Worm (Caenorhabditis elegans) whole organism, mixed stage, embryonic: ENCODE measurements around the gene scc-1.
A peak's percentile ranks its signal among the peaks of the same experiment; 100 is the strongest.

Source experiments
- M03D4.4 ChIP-seq: sonication (generic microtip); optimal IDR thresholded peaks from 2 replicates; lab custom pipeline; 2017; ENCODE audit warnings: mild to moderate bottlenecking, missing genetic modification characterization, missing compliant biosample characterization
- bed-3 ChIP-seq: fragments of 200-800 bp; sonication (Bioruptor generic); optimal IDR thresholded peaks from 3 replicates; lab custom pipeline; 2018; ENCODE audit warnings: mild to moderate bottlenecking, missing genetic modification characterization, moderate library complexity, missing compliant biosample characterization
- blmp-1 ChIP-seq: fragments of 150-350 bp; optimal IDR thresholded peaks from 2 replicates; lab custom pipeline; 2014; ENCODE audit warnings: missing biosample characterization, missing genetic modification characterization
- ceh-39 ChIP-seq: fragments of 150-350 bp; optimal IDR thresholded peaks from 2 replicates; lab custom pipeline; 2014; ENCODE audit warnings: missing biosample characterization, missing genetic modification characterization
- ceh-83 ChIP-seq: fragments of 200-800 bp; sonication (Bioruptor generic); optimal IDR thresholded peaks from 2 replicates; lab custom pipeline; 2018; ENCODE audit warnings: mild to moderate bottlenecking, missing genetic modification characterization, missing compliant biosample characterization
- ces-1 ChIP-seq: fragments of 150-350 bp; optimal IDR thresholded peaks from 2 replicates; lab custom pipeline; 2014; ENCODE audit warnings: missing biosample characterization, missing genetic modification reagents, missing genetic modification characterization
- cnd-1 ChIP-seq: fragments of 200-800 bp; sonication (Bioruptor generic); optimal IDR thresholded peaks from 2 replicates; lab custom pipeline; 2018; ENCODE audit warnings: mild to moderate bottlenecking, missing genetic modification characterization, missing compliant biosample characterization
- elt-1 ChIP-seq: sonication (generic microtip); optimal IDR thresholded peaks from 2 replicates; lab custom pipeline; 2017; ENCODE audit warnings: missing genetic modification characterization, mild to moderate bottlenecking, missing compliant biosample characterization, antibody characterized with exemption, moderate library complexity, borderline replicate concordance; ENCODE audit not compliant: insufficient read depth
- elt-3 ChIP-seq: fragments of 150-350 bp; optimal IDR thresholded peaks from 2 replicates; lab custom pipeline; 2014; ENCODE audit warnings: missing biosample characterization, missing genetic modification characterization
- flh-1 ChIP-seq: fragments of 200-800 bp; sonication (Bioruptor generic); optimal IDR thresholded peaks from 2 replicates; lab custom pipeline; 2018; ENCODE audit warnings: mild to moderate bottlenecking, missing genetic modification characterization, moderate library complexity, missing compliant biosample characterization
- ham-2 ChIP-seq: fragments of 200-800 bp; sonication (Bioruptor generic); optimal IDR thresholded peaks from 2 replicates; lab custom pipeline; 2018; ENCODE audit warnings: mild to moderate bottlenecking, missing genetic modification characterization, missing compliant biosample characterization
- hlh-1 ChIP-seq: fragments of 150-350 bp; optimal IDR thresholded peaks from 2 replicates; lab custom pipeline; 2014; ENCODE audit warnings: missing biosample characterization, missing genetic modification reagents, missing genetic modification characterization
- lin-13 ChIP-seq: fragments of 150-350 bp; optimal IDR thresholded peaks from 2 replicates; lab custom pipeline; 2014; ENCODE audit warnings: missing biosample characterization, missing genetic modification characterization
- lin-32 ChIP-seq: fragments of 200-800 bp; sonication (Bioruptor generic); optimal IDR thresholded peaks from 2 replicates; lab custom pipeline; 2018; ENCODE audit warnings: mild to moderate bottlenecking, missing genetic modification characterization, missing compliant biosample characterization
- lsy-2 ChIP-seq: fragments of 150-350 bp; optimal IDR thresholded peaks from 2 replicates; lab custom pipeline; 2014; ENCODE audit warnings: missing biosample characterization, missing genetic modification characterization
- mab-5 ChIP-seq: fragments of 150-350 bp; optimal IDR thresholded peaks from 2 replicates; lab custom pipeline; 2014; ENCODE audit warnings: missing biosample characterization, missing genetic modification characterization
- mep-1 ChIP-seq: fragments of 150-350 bp; optimal IDR thresholded peaks from 2 replicates; lab custom pipeline; 2017; ENCODE audit warnings: missing biosample characterization, missing genetic modification reagents, missing genetic modification characterization, inconsistent platforms
- mls-2 ChIP-seq: sonication (generic microtip); optimal IDR thresholded peaks from 2 replicates; lab custom pipeline; 2016; ENCODE audit warnings: mild to moderate bottlenecking, missing genetic modification characterization, moderate library complexity, missing compliant biosample characterization
- nhr-2 ChIP-seq: fragments of 150-350 bp; optimal IDR thresholded peaks from 2 replicates; lab custom pipeline; 2014; ENCODE audit warnings: missing biosample characterization, missing genetic modification characterization
- nhr-237 ChIP-seq: fragments of 150-350 bp; optimal IDR thresholded peaks from 2 replicates; lab custom pipeline; 2014; ENCODE audit warnings: missing biosample characterization, missing genetic modification characterization
- nhr-28 ChIP-seq: fragments of 150-350 bp; optimal IDR thresholded peaks from 2 replicates; lab custom pipeline; 2014; ENCODE audit warnings: missing biosample characterization, missing genetic modification characterization
- nhr-76 ChIP-seq: sonication (generic microtip); optimal IDR thresholded peaks from 2 replicates; lab custom pipeline; 2017; ENCODE audit warnings: missing biosample characterization, missing genetic modification characterization
- pha-4 ChIP-seq: fragments of 150-350 bp; optimal IDR thresholded peaks from 2 replicates; lab custom pipeline; 2018; ENCODE audit warnings: missing biosample characterization, missing genetic modification reagents, missing genetic modification characterization
- sem-2 ChIP-seq: fragments of 200-800 bp; sonication (Bioruptor generic); optimal IDR thresholded peaks from 2 replicates; lab custom pipeline; 2018; ENCODE audit warnings: mild to moderate bottlenecking, missing genetic modification characterization, missing compliant biosample characterization
- snpc-4 ChIP-seq: fragments of 150-350 bp; optimal IDR thresholded peaks from 2 replicates; lab custom pipeline; 2014; ENCODE audit warnings: missing biosample characterization, missing genetic modification characterization
- sptf-1 ChIP-seq: sonication (generic microtip); optimal IDR thresholded peaks from 2 replicates; lab custom pipeline; 2017; ENCODE audit warnings: mild to moderate bottlenecking, missing genetic modification characterization, moderate library complexity, missing compliant biosample characterization
- tbx-8 ChIP-seq: fragments of 200-800 bp; sonication (Bioruptor generic); optimal IDR thresholded peaks from 2 replicates; lab custom pipeline; 2018; ENCODE audit warnings: mild to moderate bottlenecking, missing genetic modification characterization, moderate library complexity, missing compliant biosample characterization
- unc-120 ChIP-seq: sonication (generic microtip); optimal IDR thresholded peaks from 2 replicates; lab custom pipeline; 2017; ENCODE audit warnings: missing genetic modification characterization, missing compliant biosample characterization; ENCODE audit not compliant: poor library complexity, severe bottlenecking
- unc-39 ChIP-seq: fragments of 150-350 bp; optimal IDR thresholded peaks from 2 replicates; lab custom pipeline; 2014; ENCODE audit warnings: missing biosample characterization, missing genetic modification characterization
- unc-62 ChIP-seq: fragments of 150-350 bp; optimal IDR thresholded peaks from 2 replicates; lab custom pipeline; 2014; ENCODE audit warnings: missing biosample characterization, missing genetic modification reagents, missing genetic modification characterization
- zip-8 ChIP-seq: fragments of 150-350 bp; optimal IDR thresholded peaks from 2 replicates; lab custom pipeline; 2014; ENCODE audit warnings: missing biosample characterization, missing genetic modification characterization
- ztf-11 ChIP-seq: fragments of 150-350 bp; optimal IDR thresholded peaks from 2 replicates; lab custom pipeline; 2014; ENCODE audit warnings: missing biosample characterization, missing genetic modification characterization

The scc-1 gene

DNA sequence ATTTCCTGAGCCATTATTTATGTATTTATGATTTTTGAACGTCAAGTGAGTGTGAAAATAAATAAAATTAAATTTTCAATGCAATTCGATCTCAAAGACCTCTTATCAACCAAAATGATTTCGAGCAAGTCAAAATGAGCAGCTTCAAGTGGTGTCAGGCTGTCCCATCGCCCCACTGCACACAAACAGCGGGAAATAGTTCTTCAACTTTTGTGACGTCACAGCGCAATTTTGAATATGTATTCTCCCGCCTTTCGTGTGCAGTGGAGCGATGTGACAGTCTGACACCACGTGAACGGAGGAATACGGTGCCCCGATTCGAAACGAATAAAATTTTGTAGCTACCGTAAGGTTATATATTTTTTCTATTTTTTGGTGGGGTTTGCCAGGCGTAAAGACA is 24.9 kb upstream of the scc-1 start:
- no peak for TF ChIP-seq nhr-237 (tag; lab: Kevin White, UChicago)
- TF ChIP-seq pha-4, result no peak
- TF ChIP-seq, all 35 proteins: peak for 0

DNA sequence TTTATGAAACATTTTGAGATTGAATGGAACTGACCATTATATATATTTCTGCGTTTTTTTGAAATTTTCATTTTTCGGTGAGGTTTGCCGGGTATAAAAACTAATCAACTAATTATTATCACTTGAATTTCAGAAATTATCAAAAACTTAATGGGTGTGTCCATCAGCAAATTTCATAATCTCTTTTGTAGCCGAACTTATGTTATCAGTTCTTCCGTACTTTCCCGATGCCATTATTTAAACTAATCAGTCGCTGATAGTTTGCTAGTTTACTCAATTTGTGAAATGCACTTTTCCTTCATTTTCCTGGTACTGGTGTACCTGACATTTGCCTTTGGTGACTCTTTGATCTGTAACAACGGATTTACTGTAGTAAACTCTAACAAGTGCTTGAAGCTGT is 24.3 kb upstream of the scc-1 start:
- TF ChIP-seq mls-2 (no peak), nhr-237 (tag; lab: Kevin White, UChicago) (no peak), nhr-76 (tag; lab: Kevin White, UChicago) (no peak), ztf-11 (tag; lab: Kevin White, UChicago) (no peak), unc-62 (no peak), bed-3 (GFP tag; lab: Kevin White, UChicago) (no peak), lin-32 (GFP tag; lab: Kevin White, UChicago) (no peak), cnd-1 (tag; lab: Kevin White, UChicago) (no peak), ham-2 (GFP tag; lab: Kevin White, UChicago) (no peak), pha-4 (no peak), unc-39 (tag; lab: Kevin White, UChicago) (no peak), blmp-1 (tag; lab: Kevin White, UChicago) (no peak), mab-5 (tag; lab: Kevin White, UChicago) (no peak), flh-1 (no peak), snpc-4 (tag; lab: Kevin White, UChicago) (no peak)

DNA sequence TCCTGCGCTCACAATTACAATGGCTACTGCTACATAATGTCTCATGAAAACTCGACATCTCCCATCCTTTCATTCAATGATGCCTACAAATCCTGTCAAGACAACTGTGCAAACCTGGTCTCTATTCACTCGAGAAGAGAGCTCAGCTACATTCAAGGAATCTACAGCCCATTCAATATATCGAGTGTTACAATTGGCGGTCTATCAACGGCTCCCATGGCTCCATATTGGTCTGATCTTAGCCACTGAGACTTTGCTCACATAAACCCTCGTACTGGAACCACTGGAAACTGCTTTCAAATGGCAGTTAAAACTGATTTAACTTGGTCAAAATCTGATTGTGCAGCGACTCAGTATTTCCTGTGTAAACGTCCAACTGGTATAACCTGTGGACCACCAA is 23.0 kb upstream of the scc-1 start, which contains the start of gene T05A7.3:
TSS of gene T05A7.3 (plus strand) at position 301 of the 400 bp plus-strand sequence.
- no peak for TF ChIP-seq elt-3 (tag; lab: Kevin White, UChicago)
- no peak for TF ChIP-seq lsy-2 (tag; lab: Kevin White, UChicago)
- TF ChIP-seq lin-13 (tag; lab: Kevin White, UChicago), result no peak
- TF ChIP-seq lin-32 (GFP tag; lab: Kevin White, UChicago), result no peak

DNA sequence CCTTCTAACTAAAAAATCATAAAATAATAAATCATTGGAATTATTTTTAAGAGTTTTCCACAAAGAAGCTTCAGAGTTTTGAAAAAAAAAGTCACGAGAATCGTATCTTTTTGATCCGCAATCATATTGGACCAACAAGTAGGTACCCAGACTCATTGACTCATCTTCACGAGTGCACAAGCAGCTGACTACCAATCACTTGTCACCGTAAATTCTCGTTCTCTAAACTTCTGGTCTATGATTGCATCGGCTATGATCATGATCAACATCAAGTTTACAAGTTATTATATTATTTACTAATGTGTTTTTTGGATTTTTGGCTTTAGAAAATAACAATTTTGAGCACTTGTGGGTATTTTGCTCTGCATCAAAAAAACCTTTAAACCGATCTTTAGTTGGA is 22.3 kb upstream of the scc-1 start:
- TF ChIP-seq unc-120 (tag; lab: Kevin White, UChicago) (no peak), hlh-1 (peak; percentile 75), lin-32 (GFP tag; lab: Kevin White, UChicago) (no peak), nhr-2 (tag; lab: Kevin White, UChicago) (no peak), mab-5 (tag; lab: Kevin White, UChicago) (no peak), sptf-1 (no peak), unc-62 (peak; percentile 40), ceh-39 (tag; lab: Kevin White, UChicago) (no peak)

DNA sequence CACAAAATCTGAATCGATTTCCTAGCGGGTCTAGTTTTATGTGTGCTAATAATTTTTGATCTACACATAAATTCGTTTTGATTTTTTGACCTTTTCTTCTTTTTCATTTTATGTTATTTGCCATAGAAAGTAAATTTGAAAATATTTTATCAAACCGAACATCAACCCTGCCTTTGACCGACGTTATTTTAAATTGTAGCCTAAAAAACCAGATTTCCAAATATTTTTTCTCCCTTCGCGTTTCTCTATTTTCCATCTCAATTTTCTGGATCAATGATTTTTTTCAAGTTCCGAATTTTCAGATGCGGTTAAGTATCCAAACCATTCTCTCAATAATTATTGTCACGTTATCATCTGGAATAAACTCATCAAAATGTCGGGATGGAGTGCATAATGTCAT is 20.6 kb upstream of the scc-1 start, which contains the start of gene T05A7.1:
TSS of gene T05A7.1 (plus strand) at position 301 of the 400 bp plus-strand sequence.
- TF ChIP-seq elt-1 (no peak), ceh-39 (tag; lab: Kevin White, UChicago) (no peak), tbx-8 (GFP tag; lab: Kevin White, UChicago) (no peak), zip-8 (tag; lab: Kevin White, UChicago) (no peak), mep-1 (tag; lab: Kevin White, UChicago) (no peak), ceh-83 (GFP tag; lab: Kevin White, UChicago) (no peak), sem-2 (no peak), pha-4 (no peak), ces-1 (no peak), unc-62 (no peak), nhr-2 (tag; lab: Kevin White, UChicago) (no peak), elt-3 (tag; lab: Kevin White, UChicago) (no peak), lin-13 (tag; lab: Kevin White, UChicago) (no peak), lsy-2 (tag; lab: Kevin White, UChicago) (no peak), unc-39 (tag; lab: Kevin White, UChicago) (no peak), M03D4.4 (tag; lab: Kevin White, UChicago) (no peak)

DNA sequence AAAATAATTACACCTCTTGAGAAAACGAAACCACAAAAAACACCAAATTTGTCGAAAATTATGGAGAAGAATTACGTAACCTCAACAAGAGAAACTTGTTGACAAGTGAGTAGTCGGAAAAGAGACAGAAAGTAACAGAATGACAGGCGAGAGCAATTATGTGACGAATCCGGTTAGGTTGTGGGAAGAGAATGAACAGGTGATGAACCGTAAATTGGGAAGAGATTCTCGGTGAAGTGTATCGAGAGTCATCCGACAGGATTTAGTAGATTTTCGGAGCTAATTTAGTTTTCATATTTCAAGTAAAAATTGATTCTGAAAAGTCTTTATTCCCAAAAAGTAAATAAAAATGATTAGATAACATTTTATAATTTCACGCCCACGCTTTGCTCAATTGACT is 17.1 kb upstream of the scc-1 start, which contains the start of gene T05A7.7:
TSS of gene T05A7.7 (minus strand) at position 101 of the 400 bp plus-strand sequence.
- no peak for TF ChIP-seq sptf-1
- TF ChIP-seq pha-4, result no peak
- no peak for TF ChIP-seq nhr-28
- TF ChIP-seq blmp-1 (tag; lab: Kevin White, UChicago), result no peak
- TF ChIP-seq nhr-76 (tag; lab: Kevin White, UChicago), result no peak
- TF ChIP-seq ces-1, result no peak
- no peak for TF ChIP-seq nhr-2 (tag; lab: Kevin White, UChicago)
- no peak for TF ChIP-seq ceh-39 (tag; lab: Kevin White, UChicago)
- no peak for TF ChIP-seq zip-8 (tag; lab: Kevin White, UChicago)
- no peak for TF ChIP-seq unc-62
- no peak for TF ChIP-seq nhr-237 (tag; lab: Kevin White, UChicago)
- no peak for TF ChIP-seq elt-3 (tag; lab: Kevin White, UChicago)
